Worm (Caenorhabditis elegans) whole organism, L4 larva: ENCODE results near the gene F52G3.7.

Experiments used
- F44E2.7 ChIP-seq: fragments of 200-800 bp; sonication (Bioruptor generic); IDR thresholded peaks from 2 replicates; pipeline ENCODE4 v2.1.2; 2022; ENCODE audit warnings: missing genetic modification characterization, missing compliant biosample characterization
- T20F7.1 ChIP-seq: fragments of 200-800 bp; sonication (Bioruptor generic); optimal IDR thresholded peaks from 2 replicates; lab custom pipeline; 2018; ENCODE audit warnings: mild to moderate bottlenecking, missing genetic modification characterization, missing compliant biosample characterization
- Y5F2A.4 ChIP-seq: fragments of 200-800 bp; sonication (Bioruptor generic); optimal IDR thresholded peaks from 2 replicates; lab custom pipeline; 2018; ENCODE audit warnings: mild to moderate bottlenecking, missing genetic modification characterization, missing compliant biosample characterization
- ZK337.2 ChIP-seq: fragments of 200-800 bp; sonication (Bioruptor generic); IDR thresholded peaks from 2 replicates; pipeline ENCODE4 v1.3.6; 2022; ENCODE audit warnings: missing genetic modification reagents, missing genetic modification characterization, missing compliant biosample characterization
- aha-1 ChIP-seq: fragments of 150-350 bp; peaks from one replicate; lab custom pipeline; 2014; ENCODE audit warnings: missing biosample characterization, missing genetic modification characterization
- ama-1 ChIP-seq: fragments of 150-350 bp; optimal IDR thresholded peaks from 2 replicates; lab custom pipeline; 2014; ENCODE audit warnings: inconsistent platforms, mixed read lengths
- attf-4 ChIP-seq: sonication (generic microtip); optimal IDR thresholded peaks from 3 replicates; lab custom pipeline; 2017; ENCODE audit warnings: missing biosample characterization, missing genetic modification characterization
- ceh-28 ChIP-seq: fragments of 150-350 bp; optimal IDR thresholded peaks from 2 replicates; lab custom pipeline; 2014; ENCODE audit warnings: missing biosample characterization, missing genetic modification reagents, missing genetic modification characterization
- ceh-44 ChIP-seq: fragments of 200-800 bp; sonication (Bioruptor generic); IDR thresholded peaks from 2 replicates; pipeline ENCODE4 v1.3.6; 2022; ENCODE audit warnings: missing genetic modification reagents, missing genetic modification characterization, missing compliant biosample characterization
- ceh-82 ChIP-seq: sonication (generic microtip); optimal IDR thresholded peaks from 2 replicates; lab custom pipeline; 2017; ENCODE audit warnings: missing biosample characterization, missing genetic modification characterization
- ces-1 ChIP-seq: fragments of 150-350 bp; sonication (generic microtip); optimal IDR thresholded peaks from 4 replicates; lab custom pipeline; 2014; ENCODE audit warnings: missing biosample characterization, missing genetic modification reagents, missing genetic modification characterization
- daf-16 ChIP-seq, 3 experiments: sonication (generic microtip); optimal IDR thresholded peaks; 2 replicates each; lab custom pipeline; 2016 to 2017; ENCODE audit warnings: missing genetic modification characterization in 3 of 3, missing genetic modification reagents in 3 of 3, mild to moderate bottlenecking in 2 of 3, missing compliant biosample characterization in 2 of 3, missing biosample characterization in 1 of 3, moderate library complexity in 1 of 3
- daf-19 ChIP-seq: fragments of 200-800 bp; sonication (Bioruptor generic); conservative IDR thresholded peaks from 2 replicates; pipeline ENCODE4 v1.3.6; 2022; ENCODE audit warnings: missing genetic modification characterization, missing compliant biosample characterization
- egl-43 ChIP-seq: fragments of 200-800 bp; sonication (Bioruptor generic); IDR thresholded peaks from 2 replicates; pipeline ENCODE4 v1.3.6; 2022; ENCODE audit warnings: missing genetic modification reagents, missing genetic modification characterization, missing compliant biosample characterization
- fos-1 ChIP-seq: fragments of 150-350 bp; optimal IDR thresholded peaks from 2 replicates; lab custom pipeline; 2014; ENCODE audit warnings: missing biosample characterization, missing genetic modification characterization
- hmg-1.1 ChIP-seq: fragments of 200-800 bp; sonication (Bioruptor generic); IDR thresholded peaks from 2 replicates; pipeline ENCODE4 v1.3.6; 2022; ENCODE audit warnings: missing genetic modification reagents, missing genetic modification characterization, missing compliant biosample characterization
- jun-1 ChIP-seq: fragments of 150-350 bp; optimal IDR thresholded peaks from 2 replicates; lab custom pipeline; 2014; ENCODE audit warnings: missing biosample characterization, missing genetic modification reagents, missing genetic modification characterization
- lin-1 ChIP-seq: fragments of 200-800 bp; sonication (Bioruptor generic); IDR thresholded peaks from 2 replicates; pipeline ENCODE4 v1.3.6; 2022; ENCODE audit warnings: missing genetic modification reagents, missing genetic modification characterization, missing compliant biosample characterization
- lin-13 ChIP-seq: fragments of 150-350 bp; optimal IDR thresholded peaks from 2 replicates; lab custom pipeline; 2014; ENCODE audit warnings: missing biosample characterization, missing genetic modification reagents, missing genetic modification characterization
- lin-38 ChIP-seq: fragments of 200-800 bp; sonication (Bioruptor generic); IDR thresholded peaks from 2 replicates; pipeline ENCODE4 v1.3.6; 2022; ENCODE audit warnings: missing genetic modification reagents, missing genetic modification characterization, missing compliant biosample characterization
- lsy-2 ChIP-seq, 2 experiments: fragments of 150-350 bp in 1 of 2; sonication (generic microtip) in 1 of 2; optimal IDR thresholded peaks; 2 replicates each; lab custom pipeline; 2014 to 2017; ENCODE audit warnings: missing biosample characterization in 2 of 2, missing genetic modification characterization in 2 of 2
- madf-5 ChIP-seq, 2 experiments: fragments of 200-800 bp; sonication (Bioruptor generic); IDR thresholded peaks; 2 replicates each; pipeline ENCODE4 v1.3.6; 2022; ENCODE audit warnings: missing compliant biosample characterization in 2 of 2, missing genetic modification characterization in 2 of 2
- mxl-3 ChIP-seq: fragments of 200-800 bp; sonication (Bioruptor generic); optimal IDR thresholded peaks from 2 replicates; lab custom pipeline; 2018; ENCODE audit warnings: mild to moderate bottlenecking, missing genetic modification characterization, missing compliant biosample characterization
- nhr-102 ChIP-seq: sonication (generic microtip); optimal IDR thresholded peaks from 2 replicates; lab custom pipeline; 2016; ENCODE audit warnings: mild to moderate bottlenecking, missing genetic modification characterization, moderate library complexity, missing compliant biosample characterization
- nhr-25 ChIP-seq: sonication (generic microtip); optimal IDR thresholded peaks from 2 replicates; lab custom pipeline; 2017; ENCODE audit warnings: missing genetic modification characterization, mild to moderate bottlenecking, missing compliant biosample characterization, antibody characterized with exemption, moderate library complexity, borderline replicate concordance; ENCODE audit not compliant: insufficient read depth
- nhr-28 ChIP-seq: fragments of 150-350 bp; optimal IDR thresholded peaks from 2 replicates; lab custom pipeline; 2014; ENCODE audit warnings: missing biosample characterization, missing genetic modification characterization
- rbr-2 ChIP-seq: sonication (generic microtip); optimal IDR thresholded peaks from 2 replicates; lab custom pipeline; 2016; ENCODE audit warnings: missing genotype, missing genetic modification characterization, missing compliant biosample characterization
- set-16 ChIP-seq: fragments of 200-800 bp; sonication (Bioruptor generic); IDR thresholded peaks from 2 replicates; pipeline ENCODE4 v1.3.6; 2022; ENCODE audit warnings: missing genetic modification reagents, missing genetic modification characterization, missing compliant biosample characterization
- snpc-1.2 ChIP-seq: fragments of 200-800 bp; sonication (Bioruptor generic); IDR thresholded peaks from 2 replicates; pipeline ENCODE4 v1.3.6; 2022; ENCODE audit warnings: missing genetic modification reagents, missing genetic modification characterization, missing compliant biosample characterization
- unc-62 ChIP-seq, 3 experiments: fragments of 150-350 bp in 1 of 3; sonication (generic microtip); optimal IDR thresholded peaks in 2 of 3; peaks in 1 of 3; 1 replicate in 1 of 3; 2 replicates in 2 of 3; lab custom pipeline; 2014 to 2017; ENCODE audit warnings: missing biosample characterization in 3 of 3, missing genetic modification characterization in 3 of 3, missing genetic modification reagents in 3 of 3, missing genotype in 1 of 3
- vab-7 ChIP-seq: fragments of 200-800 bp; sonication (Bioruptor generic); IDR thresholded peaks from 2 replicates; pipeline ENCODE4 v1.3.6; 2022; ENCODE audit warnings: missing genetic modification reagents, missing genetic modification characterization, missing compliant biosample characterization
- zag-1 ChIP-seq: fragments of 150-350 bp; optimal IDR thresholded peaks from 2 replicates; lab custom pipeline; 2014; ENCODE audit warnings: missing biosample characterization, missing genetic modification characterization
- ztf-11 ChIP-seq: fragments of 150-350 bp; optimal IDR thresholded peaks from 2 replicates; lab custom pipeline; 2014; ENCODE audit warnings: missing biosample characterization, missing genetic modification characterization

The F52G3.7 gene

ce11 chrX:16998981-16999380 lies 35.3 kb downstream of the F52G3.7 start:
- TF ChIP-seq lin-13 (GFP tag; lab: Kevin White, UChicago) (no peak), F44E2.7 (GFP tag; lab: Robert Waterston, UW) (0 out of 2 replicates have a peak, but pooled peaks have one; percentile 58), hmg-1.1 (0 out of 2 replicates have a peak, but pooled peaks have one; percentile 31), ztf-11 (tag; lab: Kevin White, UChicago) (no peak), set-16 (GFP tag; lab: Robert Waterston, UW) (peak; percentile 76)

ce11 chrX:16999649-17000048 lies 35.9 kb downstream of the F52G3.7 start:
- TF ChIP-seq ceh-44 (GFP tag; lab: Robert Waterston, UW) (0 out of 2 replicates have a peak, but pooled peaks have one; percentile 3), zag-1 (tag; lab: Kevin White, UChicago) (no peak), attf-4 (tag; lab: Kevin White, UChicago) (no peak), ceh-28 (tag; lab: Kevin White, UChicago) (no peak), fos-1 (tag; lab: Kevin White, UChicago) (no peak), mxl-3 (GFP tag; lab: Kevin White, UChicago) (no peak), nhr-28 (tag; lab: Kevin White, UChicago) (no peak), snpc-1.2 (GFP tag; lab: Robert Waterston, UW) (no peak), T20F7.1 (GFP tag; lab: Kevin White, UChicago) (no peak), egl-43 (GFP tag; lab: Robert Waterston, UW) (0 out of 2 replicates have a peak, but pooled peaks have one; percentile 38), vab-7 (no peak; the same call in 1 of the 2 replicates), aha-1 (tag; lab: Kevin White, UChicago) (peak; percentile 98), nhr-102 (tag; lab: Kevin White, UChicago) (no peak), ZK337.2 (GFP tag; lab: Robert Waterston, UW) (no peak), madf-5 (GFP tag; IDR thresholded peaks at IDR 0.05; lab: Robert Waterston, UW) (0 out of 4 replicates have a peak, but pooled peaks of 1 of the 2 experiments have one; percentile 46), ceh-82 (no peak)

- TF ChIP-seq unc-62 (GFP tag; optimal IDR thresholded peaks at IDR 0.05 in 1 of 2; lab: Kevin White, UChicago) (peak in 1 of 2 experiments; percentile 98), unc-62 (tag; optimal IDR thresholded peaks at IDR 0.05; lab: Kevin White, UChicago) (no peak), lsy-2 (tag; optimal IDR thresholded peaks at IDR 0.05; lab: Kevin White, UChicago) (peak in 1 of 2 experiments; percentile 39), ces-1 (GFP tag; lab: Kevin White, UChicago) (no peak)
Measured at ce11 chrX:17002149-17002548, 38.4 kb downstream of the F52G3.7 start.

ce11 chrX:17003473-17004123 lies 39.9 kb downstream of the F52G3.7 start:
- TF ChIP-seq aha-1 (tag; lab: Kevin White, UChicago) (peak; percentile 91), rbr-2 (peak; percentile 19), lin-1 (GFP tag; lab: Robert Waterston, UW) (no peak), lsy-2 (tag; optimal IDR thresholded peaks at IDR 0.05; lab: Kevin White, UChicago) (peak in 1 of 2 experiments; percentile 13), unc-62 (GFP tag; optimal IDR thresholded peaks at IDR 0.05 in 1 of 2; lab: Kevin White, UChicago) (peak in 1 of 2 experiments; percentile 98), unc-62 (tag; optimal IDR thresholded peaks at IDR 0.05; lab: Kevin White, UChicago) (no peak), ceh-44 (GFP tag; lab: Robert Waterston, UW) (no peak), ces-1 (GFP tag; lab: Kevin White, UChicago) (peak; percentile 49), egl-43 (GFP tag; lab: Robert Waterston, UW) (no peak), daf-16 (GFP tag; optimal IDR thresholded peaks at IDR 0.05; lab: Kevin White, UChicago) (no peak), daf-16 (tag; optimal IDR thresholded peaks at IDR 0.05; lab: Kevin White, UChicago) (no peak)
- TF ChIP-seq, all 104 proteins: peak for 5

ce11 chrX:17006843-17007242 lies 43.1 kb downstream of the F52G3.7 start:
- TF ChIP-seq Y5F2A.4 (GFP tag; lab: Kevin White, UChicago) (no peak), egl-43 (GFP tag; lab: Robert Waterston, UW) (0 out of 2 replicates have a peak, but pooled peaks have one; percentile 35), ama-1 (lab: Kevin White, UChicago) (no peak), nhr-25 (tag; lab: Kevin White, UChicago) (no peak), set-16 (GFP tag; lab: Robert Waterston, UW) (peak; percentile 84), lin-38 (GFP tag; lab: Robert Waterston, UW) (no peak), jun-1 (no peak), daf-19 (no peak)
